Worm (Caenorhabditis elegans): ENCODE data around the gene spp-5.

spp-5 gene

ce11 chrX:7330685-7331196 is 10.6 kb upstream of the spp-5 start, which contains the start of gene ttr-30:
TSS of gene ttr-30 (plus strand) at chrX:7330949.
- no peak for TF ChIP-seq ZK546.5 (tag; optimal IDR thresholded peaks at IDR 0.05)
- peak; percentile 64 for TF ChIP-seq sma-3 (GFP tag; optimal IDR thresholded peaks at IDR 0.05)
- peak; percentile 67 for TF ChIP-seq nhr-25 (tag; optimal IDR thresholded peaks at IDR 0.05)
- peak; percentile 80 for TF ChIP-seq blmp-1 (tag; optimal IDR thresholded peaks at IDR 0.05; ENCODE audit: insufficient read depth)
- no peak for TF ChIP-seq ama-1 (optimal IDR thresholded peaks at IDR 0.05)

ce11 chrX:7329601-7330000 is 9.4 kb upstream of the spp-5 start, which contains the start of gene ttr-59:
TSS of gene ttr-59 (plus strand) at chrX:7329818.
- TF ChIP-seq nhr-21 (tag; optimal IDR thresholded peaks at IDR 0.05) (peak; percentile 25), blmp-1 (tag; optimal IDR thresholded peaks at IDR 0.05; ENCODE audit: insufficient read depth) (peak; percentile 69), skn-1 (tag; optimal IDR thresholded peaks at IDR 0.05) (no peak), sma-3 (GFP tag; optimal IDR thresholded peaks at IDR 0.05) (peak; percentile 65), egl-27 (tag; optimal IDR thresholded peaks at IDR 0.05) (no peak), mab-5 (tag; optimal IDR thresholded peaks at IDR 0.05) (no peak), nhr-25 (tag; optimal IDR thresholded peaks at IDR 0.05) (peak; percentile 51)

- peak; percentile 20 for TF ChIP-seq unc-55 (GFP tag; optimal IDR thresholded peaks at IDR 0.05)
- TF ChIP-seq aly-2 (tag; optimal IDR thresholded peaks at IDR 0.05), result no peak
- no peak for TF ChIP-seq nhr-25 (tag; optimal IDR thresholded peaks at IDR 0.05)
- no peak for TF ChIP-seq ztf-11 (tag; optimal IDR thresholded peaks at IDR 0.05)
- TF ChIP-seq nhr-6 (tag; optimal IDR thresholded peaks at IDR 0.05), result no peak
These were observed 8.0 kb upstream of the spp-5 start for ce11 chrX:7328065-7328564.

- TF ChIP-seq F13H6.1 (tag; optimal IDR thresholded peaks at IDR 0.05), result peak; percentile 29
- no peak for TF ChIP-seq skn-1 (tag; optimal IDR thresholded peaks at IDR 0.05)
- peak; percentile 5 for TF ChIP-seq nhr-129 (tag; optimal IDR thresholded peaks at IDR 0.05)
- TF ChIP-seq C34F6.9 (tag; optimal IDR thresholded peaks at IDR 0.05), result peak; percentile 43
- peak; percentile 23 for TF ChIP-seq unc-55 (GFP tag; optimal IDR thresholded peaks at IDR 0.05)
- no peak for TF ChIP-seq ceh-16 (tag; optimal IDR thresholded peaks at IDR 0.05)
- TF ChIP-seq crh-2 (tag; optimal IDR thresholded peaks at IDR 0.05), result no peak
- no peak for TF ChIP-seq blmp-1 (tag; optimal IDR thresholded peaks at IDR 0.05; ENCODE audit: insufficient read depth)
- TF ChIP-seq zag-1 (tag; optimal IDR thresholded peaks at IDR 0.05), result peak; percentile 40
- TF ChIP-seq lsy-2 (tag; optimal IDR thresholded peaks at IDR 0.05), result peak in 1 of 2 experiments; percentile 13
- no peak for TF ChIP-seq nhr-237 (tag; optimal IDR thresholded peaks at IDR 0.05)
These were observed 7.0 kb upstream of the spp-5 start, which contains the start of gene sng-1 for ce11 chrX:7326967-7327651. TSS of gene sng-1 (plus strand) at chrX:7327601.

ce11 chrX:7323604-7324003 is 3.5 kb upstream of the spp-5 start:
- peak; percentile 25 for TF ChIP-seq fos-1 (tag; optimal IDR thresholded peaks at IDR 0.05)
- TF ChIP-seq nhr-129 (tag; optimal IDR thresholded peaks at IDR 0.05), result peak; percentile 24
- TF ChIP-seq unc-39 (tag; optimal IDR thresholded peaks at IDR 0.05), result no peak
- TF ChIP-seq lsy-2 (tag; optimal IDR thresholded peaks at IDR 0.05), result peak in 1 of 2 experiments; percentile 30
- TF ChIP-seq snpc-4 (tag; optimal IDR thresholded peaks at IDR 0.05), result no peak
- peak; percentile 23 for TF ChIP-seq crh-2 (tag; optimal IDR thresholded peaks at IDR 0.05)
- TF ChIP-seq dmd-4 (tag; optimal IDR thresholded peaks at IDR 0.05), result no peak
- peak; percentile 34 for TF ChIP-seq nhr-10 (tag; optimal IDR thresholded peaks at IDR 0.05)
- TF ChIP-seq nhr-6 (tag; optimal IDR thresholded peaks at IDR 0.05), result no peak
- TF ChIP-seq nhr-21 (tag; optimal IDR thresholded peaks at IDR 0.05), result peak; percentile 53
- peak; percentile 62 for TF ChIP-seq sma-9 (GFP tag; optimal IDR thresholded peaks at IDR 0.05)
- TF ChIP-seq sma-9 (tag; optimal IDR thresholded peaks at IDR 0.05), result no peak
- TF ChIP-seq F13H6.1 (tag; optimal IDR thresholded peaks at IDR 0.05), result peak; percentile 39
- TF ChIP-seq sma-3 (GFP tag; optimal IDR thresholded peaks at IDR 0.05), result peak; percentile 52
- no peak for TF ChIP-seq nhr-25 (tag; optimal IDR thresholded peaks at IDR 0.05)

ce11 chrX:7322323-7322722 is 2.2 kb upstream of the spp-5 start, which contains the start of gene T08A9.13:
TSS of gene T08A9.13 (minus strand) at chrX:7322423.
- TF ChIP-seq nhr-12 (tag; optimal IDR thresholded peaks at IDR 0.05), result no peak
- no peak for TF ChIP-seq skn-1 (tag; optimal IDR thresholded peaks at IDR 0.05)
- TF ChIP-seq F13H6.1 (tag; optimal IDR thresholded peaks at IDR 0.05), result no peak
- no peak for TF ChIP-seq unc-62 (GFP tag; optimal IDR thresholded peaks at IDR 0.05)
- TF ChIP-seq ztf-11 (tag; optimal IDR thresholded peaks at IDR 0.05), result no peak
- no peak for TF ChIP-seq egl-27 (tag; optimal IDR thresholded peaks at IDR 0.05)
- no peak for TF ChIP-seq lsy-2 (tag; optimal IDR thresholded peaks at IDR 0.05)
